Fruit fly (Drosophila melanogaster) whole organism, embryonic: ENCODE measurements around the gene uncNacbeta.

Experiments
- C15 ChIP-seq: fragments of 200-800 bp; sonication (Bioruptor generic); IDR thresholded peaks from 3 replicates; pipeline ENCODE4 v1.3.6; 2022; ENCODE audit warnings: missing biosample characterization, missing genetic modification characterization
- CG1024 ChIP-seq: fragments of 200-800 bp; sonication (Bioruptor generic); IDR thresholded peaks from 2 replicates; pipeline ENCODE4 v1.3.6; 2022; ENCODE audit warnings: missing biosample characterization, missing genetic modification characterization
- CG10366 ChIP-seq: fragments of 200-800 bp; sonication (Bioruptor generic); IDR thresholded peaks from 2 replicates; pipeline ENCODE4 v1.3.6; 2022; ENCODE audit warnings: missing biosample characterization, missing genetic modification characterization
- CG10959 ChIP-seq: fragments of 200-800 bp; sonication (Bioruptor generic); IDR thresholded peaks from 2 replicates; pipeline ENCODE4 v1.3.6; 2022; ENCODE audit warnings: missing biosample characterization, missing genetic modification characterization
- CG12219 ChIP-seq: fragments of 200-800 bp; sonication (Bioruptor generic); optimal IDR thresholded peaks from 3 replicates; lab custom pipeline; 2018; ENCODE audit warnings: missing biosample characterization, mild to moderate bottlenecking, missing genetic modification characterization
- CG12391 ChIP-seq: fragments of 200-800 bp; sonication (Bioruptor generic); optimal IDR thresholded peaks from 3 replicates; lab custom pipeline; 2018; ENCODE audit warnings: missing biosample characterization, mild to moderate bottlenecking, missing genetic modification characterization, moderate library complexity
- CG13424 ChIP-seq: fragments of 200-800 bp; sonication (Bioruptor generic); optimal IDR thresholded peaks from 2 replicates; lab custom pipeline; 2019; ENCODE audit warnings: missing biosample characterization, mild to moderate bottlenecking, missing genetic modification characterization, moderate library complexity
- CG14050 ChIP-seq: fragments of 200-800 bp; sonication (Bioruptor generic); IDR thresholded peaks from 3 replicates; pipeline ENCODE4 v1.3.6; 2022; ENCODE audit warnings: missing biosample characterization, missing genetic modification characterization
- CG15514 ChIP-seq: fragments of 200-800 bp; sonication (Bioruptor generic); optimal IDR thresholded peaks from 3 replicates; lab custom pipeline; 2017; ENCODE audit warnings: missing biosample characterization, missing genetic modification characterization, mild to moderate bottlenecking, moderate library complexity, missing genetic modification reagents
- CG2712 ChIP-seq: fragments of 200-800 bp; optimal IDR thresholded peaks from 3 replicates; lab custom pipeline; 2019; ENCODE audit warnings: missing biosample characterization, mild to moderate bottlenecking, missing genetic modification characterization, moderate library complexity
- CG30403 ChIP-seq: fragments of 200-800 bp; sonication (Bioruptor generic); optimal IDR thresholded peaks from 3 replicates; lab custom pipeline; 2016; ENCODE audit warnings: missing biosample characterization, missing genetic modification characterization
- CG3407 ChIP-seq: fragments of 200-800 bp; sonication (Bioruptor generic); optimal IDR thresholded peaks from 2 replicates; lab custom pipeline; 2018; ENCODE audit warnings: missing biosample characterization, mild to moderate bottlenecking, missing genetic modification characterization
- CG8388 ChIP-seq: fragments of 200-800 bp; sonication (Bioruptor generic); optimal IDR thresholded peaks from 2 replicates; lab custom pipeline; 2019; ENCODE audit warnings: missing biosample characterization, mild to moderate bottlenecking, missing genetic modification characterization, moderate library complexity
- CG8765 ChIP-seq: fragments of 200-800 bp; sonication (Bioruptor generic); IDR thresholded peaks from 2 replicates; pipeline ENCODE4 v1.3.6; 2022; ENCODE audit warnings: missing biosample characterization, missing genetic modification characterization
- ERR ChIP-seq: fragments of 200-800 bp; sonication (Bioruptor generic); optimal IDR thresholded peaks from 2 replicates; lab custom pipeline; 2016; ENCODE audit warnings: missing biosample characterization, missing genetic modification characterization
- Eip74EF ChIP-seq, 2 experiments: fragments of 200-800 bp in 1 of 2; fragments of >200 bp in 1 of 2; sonication (Bioruptor generic) in 1 of 2; optimal IDR thresholded peaks; 2 replicates each; lab custom pipeline; 2017 to 2019; ENCODE audit warnings: missing biosample characterization in 2 of 2, missing genetic modification characterization in 2 of 2, mild to moderate bottlenecking in 1 of 2, moderate library complexity in 1 of 2
- Kr ChIP-seq: fragments of 200-800 bp; sonication (Bioruptor generic); optimal IDR thresholded peaks from 2 replicates; lab custom pipeline; 2017; ENCODE audit warnings: missing biosample characterization, mild to moderate bottlenecking, missing genetic modification characterization
- Med ChIP-seq: fragments of 200-800 bp; sonication (Bioruptor generic); peaks from one replicate; lab custom pipeline; 2016; ENCODE audit warnings: missing biosample characterization, missing genetic modification characterization, mild to moderate bottlenecking, inconsistent platforms, moderate library complexity
- NC2β ChIP-seq: fragments of 200-800 bp; sonication (Bioruptor generic); optimal IDR thresholded peaks from 2 replicates; lab custom pipeline; 2016; ENCODE audit warnings: missing biosample characterization, missing genetic modification characterization
- NFAT ChIP-seq: fragments of 200-800 bp; sonication (Bioruptor generic); IDR thresholded peaks from 2 replicates; pipeline ENCODE4 v1.3.6; 2022; ENCODE audit warnings: missing biosample characterization, missing genetic modification characterization
- Neu2 ChIP-seq: fragments of 200-800 bp; sonication (Bioruptor generic); optimal IDR thresholded peaks from 3 replicates; lab custom pipeline; 2016; ENCODE audit warnings: missing biosample characterization, missing genetic modification characterization, borderline replicate concordance
- Nf-YC ChIP-seq: fragments of 200-800 bp; optimal IDR thresholded peaks from 3 replicates; lab custom pipeline; 2019; ENCODE audit warnings: missing biosample characterization, mild to moderate bottlenecking, missing genetic modification characterization, moderate library complexity
- Oaz ChIP-seq: fragments of 200-800 bp; sonication (Bioruptor generic); IDR thresholded peaks from 2 replicates; pipeline ENCODE4 v1.3.6; 2022; ENCODE audit warnings: missing biosample characterization, missing genetic modification characterization
- Oli ChIP-seq: fragments of 200-800 bp; sonication (Bioruptor generic); optimal IDR thresholded peaks from 2 replicates; lab custom pipeline; 2018; ENCODE audit warnings: missing biosample characterization, mild to moderate bottlenecking, missing genetic modification characterization, moderate library complexity
- Ptx1 ChIP-seq: fragments of 200-800 bp; sonication (Bioruptor generic); IDR thresholded peaks from 2 replicates; pipeline ENCODE4 v1.3.6; 2022; ENCODE audit warnings: missing biosample characterization, missing genetic modification characterization
- Xrp1 ChIP-seq: fragments of 200-800 bp; sonication (Bioruptor generic); IDR thresholded peaks from 2 replicates; pipeline ENCODE4 v1.3.6; 2022; ENCODE audit warnings: missing biosample characterization, missing genetic modification characterization
- abd-A ChIP-seq: fragments of 200-800 bp; sonication (Bioruptor generic); optimal IDR thresholded peaks from 3 replicates; lab custom pipeline; 2019; ENCODE audit warnings: missing biosample characterization, mild to moderate bottlenecking, missing genetic modification characterization, moderate library complexity
- amos ChIP-seq: fragments of 200-800 bp; sonication (Bioruptor generic); IDR thresholded peaks from 2 replicates; pipeline ENCODE4 v1.3.6; 2022; ENCODE audit warnings: missing biosample characterization, missing genetic modification characterization; ENCODE audit not compliant: partially characterized antibody
- bab2 ChIP-seq: fragments of 200-800 bp; sonication (Bioruptor generic); optimal IDR thresholded peaks from 2 replicates; lab custom pipeline; 2016; ENCODE audit warnings: missing biosample characterization, missing genetic modification characterization
- btn ChIP-seq: fragments of 200-800 bp; sonication (Bioruptor generic); optimal IDR thresholded peaks from 2 replicates; lab custom pipeline; 2016; ENCODE audit warnings: missing biosample characterization, missing genetic modification characterization
- cas ChIP-seq: fragments of 200-800 bp; sonication (Bioruptor generic); IDR thresholded peaks from 2 replicates; pipeline ENCODE4 v1.3.6; 2022; ENCODE audit warnings: missing biosample characterization, missing genetic modification characterization
- caup ChIP-seq: fragments of 200-800 bp; sonication (Bioruptor generic); optimal IDR thresholded peaks from 3 replicates; lab custom pipeline; 2017; ENCODE audit warnings: missing biosample characterization, mild to moderate bottlenecking, missing genetic modification characterization, moderate library complexity; ENCODE audit not compliant: severe bottlenecking
- chif ChIP-seq, 2 experiments: fragments of 200-800 bp; sonication (Bioruptor generic); optimal IDR thresholded peaks; 3 replicates each; lab custom pipeline; 2016; ENCODE audit warnings: missing biosample characterization in 2 of 2, missing genetic modification characterization in 2 of 2
- dm ChIP-seq: fragments of 200-800 bp; sonication (Bioruptor generic); optimal IDR thresholded peaks from 3 replicates; lab custom pipeline; 2016; ENCODE audit warnings: missing biosample characterization, missing genetic modification characterization
- exex ChIP-seq: fragments of 200-800 bp; sonication (Bioruptor generic); optimal IDR thresholded peaks from 4 replicates; lab custom pipeline; 2018; ENCODE audit warnings: missing biosample characterization, mild to moderate bottlenecking, missing genetic modification characterization, moderate library complexity
- gro ChIP-seq: fragments of 200-800 bp; sonication (Bioruptor generic); optimal IDR thresholded peaks from 2 replicates; lab custom pipeline; 2016; ENCODE audit warnings: missing biosample characterization, missing genetic modification characterization
- h ChIP-seq: fragments of >200 bp; optimal IDR thresholded peaks from 2 replicates; lab custom pipeline; 2017
- ind ChIP-seq: fragments of 200-800 bp; sonication (Bioruptor generic); optimal IDR thresholded peaks from 3 replicates; lab custom pipeline; 2016; ENCODE audit warnings: missing biosample characterization, missing genetic modification characterization
- jumu ChIP-seq: fragments of 200-800 bp; sonication (Bioruptor generic); optimal IDR thresholded peaks from 3 replicates; lab custom pipeline; 2016; ENCODE audit warnings: missing biosample characterization, missing genetic modification characterization
- kni ChIP-seq: fragments of 200-800 bp; sonication (Bioruptor generic); optimal IDR thresholded peaks from 3 replicates; lab custom pipeline; 2017; ENCODE audit warnings: mild to moderate bottlenecking, missing biosample characterization, missing genetic modification reagents, missing genetic modification characterization
- pros ChIP-seq: fragments of 200-800 bp; sonication (Bioruptor generic); optimal IDR thresholded peaks from 3 replicates; lab custom pipeline; 2019; ENCODE audit warnings: missing biosample characterization, mild to moderate bottlenecking, missing genetic modification characterization, moderate library complexity
- pum ChIP-seq: fragments of 200-800 bp; sonication (Bioruptor generic); optimal IDR thresholded peaks from 2 replicates; lab custom pipeline; 2016; ENCODE audit warnings: missing biosample characterization, missing genetic modification characterization
- row ChIP-seq: fragments of 200-800 bp; sonication (Bioruptor generic); IDR thresholded peaks from 3 replicates; pipeline ENCODE4 v1.3.6; 2022; ENCODE audit warnings: missing biosample characterization, missing genetic modification characterization
- sc ChIP-seq, 3 experiments: fragments of >200 bp in 2 of 3; fragments of 200-800 bp in 1 of 3; sonication (Bioruptor generic) in 1 of 3; optimal IDR thresholded peaks; 2 replicates in 2 of 3; 3 replicates in 1 of 3; lab custom pipeline; 2017; ENCODE audit warnings: mild to moderate bottlenecking in 1 of 3, missing biosample characterization in 1 of 3, missing genetic modification characterization in 1 of 3, missing genetic modification reagents in 1 of 3
- wor ChIP-seq: fragments of 200-800 bp; sonication (Bioruptor generic); IDR thresholded peaks from 2 replicates; pipeline ENCODE4 v1.3.6; 2022; ENCODE audit warnings: missing biosample characterization, missing genetic modification characterization

uncNacbeta gene

dm6 chr2L:521001-521827 is 42.4 kb downstream of the uncNacbeta start (continued):
- TF ChIP-seq Med (GFP tag; lab: Kevin White, UChicago) = peak; percentile 56
- peak; percentile 63 for TF ChIP-seq abd-A (tag; lab: Kevin White, UChicago)
- TF ChIP-seq, all 482 proteins: peak for 33

- TF ChIP-seq Oaz (GFP tag; lab: Robert Waterston, UW) (peak; percentile 54), CG30403 (GFP tag; lab: Kevin White, UChicago) (peak; percentile 89), ERR (GFP tag; lab: Kevin White, UChicago) (peak; percentile 43), Oli (tag; lab: Kevin White, UChicago) (peak; percentile 93), CG10959 (GFP tag; lab: Robert Waterston, UW) (peak; percentile 89), wor (GFP tag; lab: Robert Waterston, UW) (peak; percentile 74), CG13424 (peak; percentile 90), CG1024 (GFP tag; lab: Robert Waterston, UW) (peak; percentile 81), CG12219 (GFP tag; lab: Kevin White, UChicago) (peak; percentile 90), btn (peak; percentile 82), Neu2 (GFP tag; lab: Kevin White, UChicago) (no peak), Eip74EF (GFP tag; optimal IDR thresholded peaks at IDR 0.05; lab: Kevin White, UChicago) (peak in 1 of 2 experiments; percentile 91), Ptx1 (GFP tag; lab: Robert Waterston, UW) (peak; percentile 88), bab2 (GFP tag; lab: Kevin White, UChicago) (peak; percentile 87), chif (GFP tag; optimal IDR thresholded peaks at IDR 0.05; lab: Kevin White, UChicago) (peak; percentile 86 to 92), NFAT (GFP tag; lab: Robert Waterston, UW) (peak; percentile 45; the same call in 1 of the 2 replicates), h (lab: Kevin White, UChicago) (no peak), CG8388 (peak; percentile 93), cas (GFP tag; lab: Robert Waterston, UW) (0 out of 2 replicates have a peak, but pooled peaks have one; percentile 15), CG3407 (GFP tag; lab: Kevin White, UChicago) (peak; percentile 72), Nf-YC (no peak), amos (GFP tag; lab: Robert Waterston, UW) (no peak), sc (optimal IDR thresholded peaks at IDR 0.05; lab: Kevin White, UChicago) (no peak), sc (GFP tag; optimal IDR thresholded peaks at IDR 0.05; lab: Kevin White, UChicago) (peak; percentile 63), CG12391 (tag; lab: Kevin White, UChicago) (peak; percentile 93), dm (GFP tag; lab: Kevin White, UChicago) (peak; percentile 77), ind (GFP tag; lab: Kevin White, UChicago) (peak; percentile 57), kni (GFP tag; lab: Kevin White, UChicago) (no peak), CG10366 (peak; percentile 86), Xrp1 (GFP tag; lab: Robert Waterston, UW) (peak; percentile 93), pum (GFP tag; lab: Kevin White, UChicago) (peak; percentile 88), CG2712 (tag; lab: Kevin White, UChicago) (peak; percentile 91), caup (GFP tag; lab: Kevin White, UChicago) (peak; percentile 68), C15 (GFP tag; lab: Robert Waterston, UW) (no peak), row (GFP tag; lab: Robert Waterston, UW) (peak; percentile 83), CG14050 (GFP tag; lab: Robert Waterston, UW) (peak; percentile 80), NC2β (peak; percentile 74), jumu (GFP tag; lab: Kevin White, UChicago) (peak; percentile 84), exex (tag; lab: Kevin White, UChicago) (no peak), CG15514 (GFP tag; lab: Kevin White, UChicago) (peak; percentile 41), gro (peak; percentile 36), pros (GFP tag; lab: Kevin White, UChicago) (no peak), CG8765 (GFP tag; lab: Robert Waterston, UW) (peak; percentile 38; the same call in 1 of the 2 replicates), Kr (GFP tag; lab: Kevin White, UChicago) (peak; percentile 80)
Observed at dm6 chr2L:520331-521000, 43.2 kb downstream of the uncNacbeta start.
